Fruit fly (Drosophila melanogaster): Measurements from ENCODE around the gene Ice2.

DNA sequence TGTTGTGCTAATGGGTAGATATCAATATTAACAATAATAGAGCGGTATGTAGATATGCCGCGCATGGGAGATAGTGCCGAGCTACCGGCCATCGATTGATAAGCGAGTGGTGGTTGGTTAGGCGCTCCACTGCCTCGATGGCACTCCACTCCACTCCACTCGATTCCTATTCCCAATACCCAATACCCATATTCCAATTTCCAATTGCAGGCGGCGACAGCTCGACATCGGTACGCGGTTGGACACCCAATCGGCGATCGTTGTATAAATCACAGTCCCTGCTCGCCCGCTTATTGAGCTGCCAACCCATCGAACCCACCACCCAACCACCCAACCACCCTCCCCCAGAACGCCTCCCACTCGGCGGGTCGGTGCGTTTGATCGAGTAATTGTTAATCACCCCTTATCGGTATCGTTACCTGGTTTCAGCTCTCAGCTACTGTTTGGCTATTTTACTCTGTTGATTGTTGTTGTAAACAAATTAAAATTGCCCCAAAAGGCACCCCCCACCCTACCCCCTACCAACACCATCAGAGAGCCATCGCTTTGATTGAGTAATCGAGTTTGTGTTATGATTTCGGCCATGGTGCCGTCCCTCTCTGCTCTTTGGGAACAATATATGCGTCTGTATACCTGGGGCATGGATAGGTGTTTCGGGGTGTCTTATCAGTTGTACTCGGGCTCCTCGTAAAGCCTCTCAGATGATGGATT lies 49.0 kb upstream of the Ice2 start, which contains the start of gene HHEX:
- TF ChIP-seq CTCF (optimal IDR thresholded peaks at IDR 0.05) (no peak), CG8478 (optimal IDR thresholded peaks at IDR 0.05) (no peak)

Data from S2 (cell line).